Worm (Caenorhabditis elegans) whole organism, midembryonic: ENCODE results near the gene T23G5.3.

Experiments
- flt-1 ChIP-seq: fragments of 200-800 bp; sonication (Bioruptor generic); IDR thresholded peaks from 2 replicates; pipeline ENCODE4 v1.3.6; 2022; ENCODE audit warnings: missing genetic modification characterization, missing compliant biosample characterization
- ref-1 ChIP-seq: fragments of 200-800 bp; sonication (Bioruptor generic); conservative IDR thresholded peaks from 2 replicates; pipeline ENCODE4 v1.3.6; 2022; ENCODE audit warnings: missing genetic modification reagents, missing genetic modification characterization, missing compliant biosample characterization

DNA sequence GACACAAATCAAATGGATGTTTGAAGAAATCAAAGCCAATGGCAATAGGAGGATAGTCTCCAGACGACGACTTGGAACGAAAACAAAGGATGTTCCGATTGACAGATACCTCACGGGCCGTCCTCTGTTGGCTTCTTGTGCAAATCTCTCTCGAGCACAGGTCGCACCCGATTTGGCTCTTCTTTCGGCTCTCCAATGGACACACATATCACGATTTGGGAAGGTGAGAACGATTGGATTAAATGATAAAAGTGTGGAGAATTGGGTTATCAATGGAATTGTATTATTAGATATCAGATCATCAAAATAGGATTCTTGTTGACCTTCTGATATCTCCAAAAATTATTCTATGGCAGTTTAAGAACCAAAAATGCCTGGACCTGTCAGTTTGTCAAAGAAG is 24.9 kb downstream of the T23G5.3 start, which contains the start of gene ZC84.1:
- TF ChIP-seq ref-1 (GFP tag; lab: Robert Waterston, UW), result no peak
- no peak for TF ChIP-seq flt-1 (GFP tag; lab: Robert Waterston, UW)
